Worm (Caenorhabditis elegans): Measurements from ENCODE around the gene nas-27.

The nas-27 gene

ce11 chrII:1132750-1133149 lies 46.4 kb downstream of the nas-27 start:
- TF ChIP-seq nhr-77 (tag; optimal IDR thresholded peaks at IDR 0.05) (no peak), blmp-1 (tag; optimal IDR thresholded peaks at IDR 0.05; ENCODE audit: insufficient read depth) (no peak), sma-9 (GFP tag; optimal IDR thresholded peaks at IDR 0.05) (no peak), sma-9 (tag; optimal IDR thresholded peaks at IDR 0.05) (no peak), R02D3.7 (tag; optimal IDR thresholded peaks at IDR 0.05) (no peak), unc-55 (GFP tag; optimal IDR thresholded peaks at IDR 0.05) (no peak), ceh-16 (tag; optimal IDR thresholded peaks at IDR 0.05) (no peak), ztf-1 (GFP tag; conservative IDR thresholded peaks at IDR 0.05) (no peak), sem-4 (tag; optimal IDR thresholded peaks at IDR 0.05) (no peak), nhr-12 (tag; optimal IDR thresholded peaks at IDR 0.05) (no peak), nhr-237 (tag; optimal IDR thresholded peaks at IDR 0.05) (no peak), ztf-4 (tag; optimal IDR thresholded peaks at IDR 0.05) (no peak), ceh-82 (tag; optimal IDR thresholded peaks at IDR 0.05) (no peak), alr-1 (tag; optimal IDR thresholded peaks at IDR 0.05) (no peak), ztf-11 (tag; optimal IDR thresholded peaks at IDR 0.05) (no peak), mbf-1 (tag; optimal IDR thresholded peaks at IDR 0.05) (no peak)

- TF ChIP-seq mdl-1 (tag; optimal IDR thresholded peaks at IDR 0.05) (no peak), lin-39 (tag; optimal IDR thresholded peaks at IDR 0.05) (no peak), nhr-21 (tag; optimal IDR thresholded peaks at IDR 0.05) (no peak), crh-2 (tag; optimal IDR thresholded peaks at IDR 0.05) (no peak), peb-1 (tag; optimal IDR thresholded peaks at IDR 0.05) (no peak), elt-1 (tag; optimal IDR thresholded peaks at IDR 0.05) (no peak), Y55F3AM.14 (GFP tag; optimal IDR thresholded peaks at IDR 0.05) (no peak), fos-1 (tag; optimal IDR thresholded peaks at IDR 0.05) (no peak), mbf-1 (tag; optimal IDR thresholded peaks at IDR 0.05) (no peak), nhr-11 (tag; optimal IDR thresholded peaks at IDR 0.05) (no peak), F13H6.1 (tag; optimal IDR thresholded peaks at IDR 0.05) (no peak), sma-9 (GFP tag; optimal IDR thresholded peaks at IDR 0.05) (no peak), sma-9 (tag; optimal IDR thresholded peaks at IDR 0.05) (no peak), ztf-4 (tag; optimal IDR thresholded peaks at IDR 0.05) (no peak), blmp-1 (tag; optimal IDR thresholded peaks at IDR 0.05; ENCODE audit: insufficient read depth) (no peak), ztf-1 (GFP tag; conservative IDR thresholded peaks at IDR 0.05) (no peak), C34F6.9 (tag; optimal IDR thresholded peaks at IDR 0.05) (no peak), nhr-129 (tag; optimal IDR thresholded peaks at IDR 0.05) (no peak)
Measured at ce11 chrII:1131821-1132220, 47.3 kb downstream of the nas-27 start.

ce11 chrII:1131367-1131766 lies 47.8 kb downstream of the nas-27 start:
- TF ChIP-seq ztf-1 (GFP tag; conservative IDR thresholded peaks at IDR 0.05) (no peak), unc-62 (GFP tag; optimal IDR thresholded peaks at IDR 0.05) (no peak), ztf-4 (tag; optimal IDR thresholded peaks at IDR 0.05) (no peak), lin-39 (tag; optimal IDR thresholded peaks at IDR 0.05) (no peak), mab-5 (tag; optimal IDR thresholded peaks at IDR 0.05) (no peak), sma-9 (GFP tag; optimal IDR thresholded peaks at IDR 0.05) (no peak), sma-9 (tag; optimal IDR thresholded peaks at IDR 0.05) (no peak), egl-27 (tag; optimal IDR thresholded peaks at IDR 0.05) (no peak), R02D3.7 (tag; optimal IDR thresholded peaks at IDR 0.05) (no peak), dmd-4 (tag; optimal IDR thresholded peaks at IDR 0.05) (no peak), unc-55 (GFP tag; optimal IDR thresholded peaks at IDR 0.05) (no peak), Y55F3AM.14 (GFP tag; optimal IDR thresholded peaks at IDR 0.05) (no peak), mbf-1 (tag; optimal IDR thresholded peaks at IDR 0.05) (no peak), nhr-25 (tag; optimal IDR thresholded peaks at IDR 0.05) (no peak), nhr-237 (tag; optimal IDR thresholded peaks at IDR 0.05) (no peak), C34F6.9 (tag; optimal IDR thresholded peaks at IDR 0.05) (no peak), skn-1 (tag; optimal IDR thresholded peaks at IDR 0.05) (no peak)

- TF ChIP-seq nhr-25 (tag; optimal IDR thresholded peaks at IDR 0.05) (no peak), lin-13 (GFP tag; optimal IDR thresholded peaks at IDR 0.05) (no peak)
Measured at ce11 chrII:1130241-1130640, 48.9 kb downstream of the nas-27 start.

ce11 chrII:1127676-1128075 lies 51.4 kb downstream of the nas-27 start, which contains the start of gene taf-6.1:
Gene taf-6.1, plus strand, starts transcription at chrII:1127976.
- no peak for TF ChIP-seq ZK546.5 (tag; optimal IDR thresholded peaks at IDR 0.05)
- TF ChIP-seq ztf-1 (GFP tag; conservative IDR thresholded peaks at IDR 0.05): no peak
- no peak for TF ChIP-seq elt-3 (tag; optimal IDR thresholded peaks at IDR 0.05)
- TF ChIP-seq dmd-4 (tag; optimal IDR thresholded peaks at IDR 0.05): no peak
- TF ChIP-seq blmp-1 (tag; optimal IDR thresholded peaks at IDR 0.05; ENCODE audit: insufficient read depth): no peak
- no peak for TF ChIP-seq peb-1 (tag; optimal IDR thresholded peaks at IDR 0.05)
- TF ChIP-seq zag-1 (tag; optimal IDR thresholded peaks at IDR 0.05): no peak

Data from whole organism, L2 larva.